Worm (Caenorhabditis elegans) whole organism, L2 larva: ENCODE data around the gene ggtb-1.

Experiments used
- C34F6.9 ChIP-seq: fragments of 150-350 bp; optimal IDR thresholded peaks from 2 replicates; lab custom pipeline; 2014; ENCODE audit warnings: missing biosample characterization, missing genetic modification characterization
- F13H6.1 ChIP-seq: sonication (generic microtip); optimal IDR thresholded peaks from 2 replicates; lab custom pipeline; 2016; ENCODE audit warnings: missing genetic modification characterization, missing compliant biosample characterization
- aly-2 ChIP-seq: fragments of 150-350 bp; optimal IDR thresholded peaks from 2 replicates; lab custom pipeline; 2014; ENCODE audit warnings: missing biosample characterization, missing genetic modification characterization
- blmp-1 ChIP-seq: sonication (generic microtip); optimal IDR thresholded peaks from 2 replicates; lab custom pipeline; 2017; ENCODE audit warnings: missing genetic modification characterization, mild to moderate bottlenecking, missing compliant biosample characterization, antibody characterized with exemption, moderate library complexity; ENCODE audit not compliant: insufficient read depth
- crh-2 ChIP-seq: sonication (generic microtip); optimal IDR thresholded peaks from 2 replicates; lab custom pipeline; 2017; ENCODE audit warnings: missing biosample characterization, missing genetic modification characterization
- egl-27 ChIP-seq: sonication (generic microtip); optimal IDR thresholded peaks from 3 replicates; lab custom pipeline; 2017; ENCODE audit warnings: missing biosample characterization, missing genetic modification reagents, missing genetic modification characterization
- elt-1 ChIP-seq: fragments of 150-350 bp; optimal IDR thresholded peaks from 2 replicates; lab custom pipeline; 2014; ENCODE audit warnings: missing biosample characterization, missing genetic modification characterization
- elt-3 ChIP-seq: sonication (generic microtip); optimal IDR thresholded peaks from 2 replicates; lab custom pipeline; 2017; ENCODE audit warnings: missing biosample characterization, missing genetic modification characterization
- fos-1 ChIP-seq: fragments of 150-350 bp; optimal IDR thresholded peaks from 2 replicates; lab custom pipeline; 2014; ENCODE audit warnings: missing biosample characterization, missing genetic modification characterization
- gmeb-1 ChIP-seq: fragments of 150-350 bp; optimal IDR thresholded peaks from 2 replicates; lab custom pipeline; 2014; ENCODE audit warnings: missing biosample characterization, missing genetic modification characterization
- lin-11 ChIP-seq: fragments of 150-350 bp; sonication (generic microtip); optimal IDR thresholded peaks from 2 replicates; lab custom pipeline; 2014; ENCODE audit warnings: missing biosample characterization, missing genetic modification characterization, inconsistent platforms, mixed read lengths
- lin-13 ChIP-seq: fragments of 150-350 bp; optimal IDR thresholded peaks from 2 replicates; lab custom pipeline; 2014; ENCODE audit warnings: missing biosample characterization, missing genetic modification reagents, missing genetic modification characterization
- lsy-2 ChIP-seq, 2 experiments: fragments of 150-350 bp in 1 of 2; sonication (generic microtip) in 1 of 2; optimal IDR thresholded peaks; 2 replicates each; lab custom pipeline; 2014 to 2017; ENCODE audit warnings: missing biosample characterization in 2 of 2, missing genetic modification characterization in 2 of 2
- mab-5 ChIP-seq: fragments of 150-350 bp; optimal IDR thresholded peaks from 2 replicates; lab custom pipeline; 2014; ENCODE audit warnings: missing biosample characterization, missing genetic modification characterization
- mdl-1 ChIP-seq, 2 experiments: fragments of 150-350 bp in 1 of 2; sonication (generic microtip) in 1 of 2; optimal IDR thresholded peaks; 2 replicates each; lab custom pipeline; 2017; ENCODE audit warnings: missing biosample characterization in 2 of 2, missing genetic modification characterization in 2 of 2
- nhr-10 ChIP-seq: sonication (generic microtip); optimal IDR thresholded peaks from 2 replicates; lab custom pipeline; 2017; ENCODE audit warnings: missing biosample characterization, missing genetic modification characterization
- nhr-11 ChIP-seq: fragments of 150-350 bp; optimal IDR thresholded peaks from 2 replicates; lab custom pipeline; 2014; ENCODE audit warnings: missing biosample characterization, missing genetic modification characterization
- nhr-12 ChIP-seq: fragments of 150-350 bp; optimal IDR thresholded peaks from 2 replicates; lab custom pipeline; 2014; ENCODE audit warnings: missing biosample characterization, missing genetic modification characterization
- nhr-129 ChIP-seq: fragments of 150-350 bp; optimal IDR thresholded peaks from 2 replicates; lab custom pipeline; 2014; ENCODE audit warnings: missing biosample characterization, missing genetic modification characterization
- nhr-21 ChIP-seq: fragments of 150-350 bp; optimal IDR thresholded peaks from 2 replicates; lab custom pipeline; 2014; ENCODE audit warnings: missing biosample characterization, missing genetic modification characterization
- nhr-6 ChIP-seq: fragments of 150-350 bp; optimal IDR thresholded peaks from 2 replicates; lab custom pipeline; 2014; ENCODE audit warnings: missing biosample characterization, missing genetic modification characterization
- nhr-77 ChIP-seq: fragments of 150-350 bp; optimal IDR thresholded peaks from 2 replicates; lab custom pipeline; 2014; ENCODE audit warnings: missing biosample characterization, missing genetic modification characterization
- peb-1 ChIP-seq: fragments of 150-350 bp; optimal IDR thresholded peaks from 2 replicates; lab custom pipeline; 2014; ENCODE audit warnings: missing biosample characterization, missing genetic modification characterization
- sem-4 ChIP-seq: fragments of 150-350 bp; optimal IDR thresholded peaks from 2 replicates; lab custom pipeline; 2014; ENCODE audit warnings: missing biosample characterization, missing genetic modification reagents, missing genetic modification characterization
- skn-1 ChIP-seq: sonication (generic microtip); optimal IDR thresholded peaks from 2 replicates; lab custom pipeline; 2017; ENCODE audit warnings: missing biosample characterization, missing genetic modification characterization
- sma-3 ChIP-seq: sonication (generic microtip); optimal IDR thresholded peaks from 2 replicates; lab custom pipeline; 2016; ENCODE audit warnings: missing genetic modification reagents, missing genetic modification characterization, missing compliant biosample characterization
- sma-9 ChIP-seq, 2 experiments: fragments of 150-350 bp in 1 of 2; sonication (generic microtip) in 1 of 2; optimal IDR thresholded peaks; 2 replicates each; lab custom pipeline; 2014 to 2016; ENCODE audit warnings: missing genetic modification characterization in 2 of 2, mild to moderate bottlenecking in 1 of 2, missing biosample characterization in 1 of 2, missing compliant biosample characterization in 1 of 2, missing genetic modification reagents in 1 of 2, moderate library complexity in 1 of 2
- snpc-4 ChIP-seq: fragments of 150-350 bp; optimal IDR thresholded peaks from 2 replicates; lab custom pipeline; 2014; ENCODE audit warnings: missing biosample characterization, missing genetic modification characterization
- unc-39 ChIP-seq: fragments of 150-350 bp; optimal IDR thresholded peaks from 2 replicates; lab custom pipeline; 2014; ENCODE audit warnings: missing biosample characterization, missing genetic modification characterization
- unc-55 ChIP-seq: fragments of 150-350 bp; sonication (generic microtip); optimal IDR thresholded peaks from 3 replicates; lab custom pipeline; 2014; ENCODE audit warnings: missing biosample characterization, missing genetic modification reagents, missing genetic modification characterization
- zag-1 ChIP-seq: fragments of 150-350 bp; optimal IDR thresholded peaks from 2 replicates; lab custom pipeline; 2014; ENCODE audit warnings: missing biosample characterization, missing genetic modification characterization
- ztf-1 ChIP-seq: fragments of 200-800 bp; sonication (Bioruptor generic); conservative IDR thresholded peaks from 2 replicates; pipeline ENCODE4 v1.3.6; 2022; ENCODE audit warnings: missing genetic modification characterization, missing compliant biosample characterization

The ggtb-1 gene

ce11 chrIII:7133559-7133958 is at the start of gene ggtb-1, which contains the start of gene pot-1:
TSS of gene ggtb-1 (plus strand) at chrIII:7133766.
TSS of gene pot-1 (minus strand) at chrIII:7133678.
- TF ChIP-seq zag-1 (tag; lab: Kevin White, UChicago) = no peak
- TF ChIP-seq gmeb-1 (tag; lab: Kevin White, UChicago) = peak; percentile 7
- no peak for TF ChIP-seq lin-13 (GFP tag; lab: Kevin White, UChicago)
- peak; percentile 55 for TF ChIP-seq unc-55 (GFP tag; lab: Kevin White, UChicago)
- no peak for TF ChIP-seq snpc-4 (tag; lab: Kevin White, UChicago)
- peak; percentile 47 for TF ChIP-seq C34F6.9 (tag; lab: Kevin White, UChicago)
- peak in 1 of 2 experiments; percentile 35 for TF ChIP-seq lsy-2 (tag; optimal IDR thresholded peaks at IDR 0.05; lab: Kevin White, UChicago)
- TF ChIP-seq, all 48 proteins: peak for 4

- TF ChIP-seq ztf-1 (no peak), skn-1 (tag; lab: Kevin White, UChicago) (no peak), nhr-10 (tag; lab: Kevin White, UChicago) (no peak), sma-3 (GFP tag; lab: Kevin White, UChicago) (no peak), elt-3 (no peak), nhr-77 (tag; lab: Kevin White, UChicago) (no peak), peb-1 (tag; lab: Kevin White, UChicago) (no peak), unc-39 (no peak), crh-2 (no peak), elt-1 (tag; lab: Kevin White, UChicago) (no peak), C34F6.9 (tag; lab: Kevin White, UChicago) (no peak), egl-27 (tag; lab: Kevin White, UChicago) (no peak), nhr-11 (tag; lab: Kevin White, UChicago) (no peak), mdl-1 (tag; optimal IDR thresholded peaks at IDR 0.05; lab: Kevin White, UChicago) (no peak), mab-5 (tag; lab: Kevin White, UChicago) (no peak)
These were observed 48.7 kb upstream of the ggtb-1 start, which contains the start of gene tofu-7 for ce11 chrIII:7084908-7085307. TSS of gene tofu-7 (minus strand) at chrIII:7085018.

ce11 chrIII:7087180-7087579 is 46.4 kb upstream of the ggtb-1 start:
- TF ChIP-seq gmeb-1 (tag; lab: Kevin White, UChicago) = peak; percentile 4
- no peak for TF ChIP-seq sem-4 (tag; lab: Kevin White, UChicago)

ce11 chrIII:7087691-7088323 is 45.8 kb upstream of the ggtb-1 start, which contains the start of gene fubl-2:
TSS of gene fubl-2 (minus strand) at chrIII:7087741.
- TF ChIP-seq egl-27 (tag; lab: Kevin White, UChicago) (peak; percentile 66), lin-11 (tag; lab: Kevin White, UChicago) (peak; percentile 29), unc-55 (GFP tag; lab: Kevin White, UChicago) (peak; percentile 70), nhr-21 (peak; percentile 8), lin-13 (GFP tag; lab: Kevin White, UChicago) (peak; percentile 76), fos-1 (tag; lab: Kevin White, UChicago) (peak; percentile 50), snpc-4 (tag; lab: Kevin White, UChicago) (no peak), elt-1 (tag; lab: Kevin White, UChicago) (no peak), C34F6.9 (tag; lab: Kevin White, UChicago) (peak; percentile 66), gmeb-1 (tag; lab: Kevin White, UChicago) (peak; percentile 65), blmp-1 (tag; lab: Kevin White, UChicago) (no peak), aly-2 (tag; lab: Kevin White, UChicago) (no peak), sma-3 (GFP tag; lab: Kevin White, UChicago) (peak; percentile 84), sma-9 (GFP tag; optimal IDR thresholded peaks at IDR 0.05; lab: Kevin White, UChicago) (peak; percentile 66), sma-9 (tag; optimal IDR thresholded peaks at IDR 0.05; lab: Kevin White, UChicago) (no peak), unc-39 (no peak), nhr-12 (tag; lab: Kevin White, UChicago) (no peak), F13H6.1 (tag; lab: Kevin White, UChicago) (peak; percentile 69), lsy-2 (tag; optimal IDR thresholded peaks at IDR 0.05; lab: Kevin White, UChicago) (peak; percentile 22 to 86), nhr-129 (tag; lab: Kevin White, UChicago) (peak; percentile 25), crh-2 (peak; percentile 59)

- TF ChIP-seq nhr-6 (tag; lab: Kevin White, UChicago) = no peak
- peak in 1 of 2 experiments; percentile 16 for TF ChIP-seq lsy-2 (tag; optimal IDR thresholded peaks at IDR 0.05; lab: Kevin White, UChicago)
- TF ChIP-seq nhr-21 = peak; percentile 16
- TF ChIP-seq sma-9 (GFP tag; optimal IDR thresholded peaks at IDR 0.05; lab: Kevin White, UChicago) = peak; percentile 5
- no peak for TF ChIP-seq sma-9 (tag; optimal IDR thresholded peaks at IDR 0.05; lab: Kevin White, UChicago)
- TF ChIP-seq C34F6.9 (tag; lab: Kevin White, UChicago) = peak; percentile 33
- TF ChIP-seq sma-3 (GFP tag; lab: Kevin White, UChicago) = no peak
- TF ChIP-seq, all 48 proteins: peak for 4
These were observed 43.0 kb upstream of the ggtb-1 start, which contains the start of gene ZK418.10 for ce11 chrIII:7090545-7090944. TSS of gene ZK418.10 (minus strand) at chrIII:7090692.
